Worm (Caenorhabditis elegans) whole organism, L3 larva: ENCODE results near the gene arrd-4.

Experiments used
- R02D3.7 ChIP-seq: fragments of 150-350 bp; optimal IDR thresholded peaks from 2 replicates; lab custom pipeline; 2014; ENCODE audit warnings: missing biosample characterization, missing genetic modification characterization
- aly-2 ChIP-seq: fragments of 150-350 bp; optimal IDR thresholded peaks from 2 replicates; lab custom pipeline; 2014; ENCODE audit warnings: missing biosample characterization, missing genetic modification characterization
- ceh-16 ChIP-seq: sonication (generic microtip); optimal IDR thresholded peaks from 2 replicates; lab custom pipeline; 2017; ENCODE audit warnings: missing biosample characterization, missing genetic modification characterization
- ceh-28 ChIP-seq: fragments of 150-350 bp; optimal IDR thresholded peaks from 2 replicates; lab custom pipeline; 2014; ENCODE audit warnings: missing biosample characterization, missing genetic modification reagents, missing genetic modification characterization
- ceh-82 ChIP-seq: fragments of 150-350 bp; optimal IDR thresholded peaks from 2 replicates; lab custom pipeline; 2014; ENCODE audit warnings: missing biosample characterization, missing genetic modification characterization
- ceh-9 ChIP-seq: sonication (generic microtip); optimal IDR thresholded peaks from 2 replicates; lab custom pipeline; 2018; ENCODE audit warnings: missing biosample characterization, missing genetic modification characterization
- daf-12 ChIP-seq: fragments of 150-350 bp; optimal IDR thresholded peaks from 2 replicates; lab custom pipeline; 2014; ENCODE audit warnings: missing biosample characterization, missing genetic modification reagents, missing genetic modification characterization
- egl-27 ChIP-seq: sonication (generic microtip); optimal IDR thresholded peaks from 4 replicates; lab custom pipeline; 2017; ENCODE audit warnings: missing biosample characterization, missing genetic modification reagents, missing genetic modification characterization
- egl-5 ChIP-seq: fragments of 150-350 bp; optimal IDR thresholded peaks from 2 replicates; lab custom pipeline; 2017; ENCODE audit warnings: missing biosample characterization, missing genetic modification reagents, missing genetic modification characterization, inconsistent platforms
- elt-2 ChIP-seq: sonication (generic microtip); optimal IDR thresholded peaks from 2 replicates; lab custom pipeline; 2016; ENCODE audit warnings: missing genetic modification reagents, mild to moderate bottlenecking, missing genetic modification characterization, missing compliant biosample characterization
- eor-1 ChIP-seq, 2 experiments: fragments of 150-350 bp; optimal IDR thresholded peaks; 2 replicates each; lab custom pipeline; 2014 to 2018; ENCODE audit warnings: missing biosample characterization in 2 of 2, missing genetic modification characterization in 2 of 2
- fkh-2 ChIP-seq: fragments of 150-350 bp; optimal IDR thresholded peaks from 2 replicates; lab custom pipeline; 2014; ENCODE audit warnings: missing biosample characterization, missing genetic modification reagents, missing genetic modification characterization
- fos-1 ChIP-seq: fragments of 150-350 bp; optimal IDR thresholded peaks from 2 replicates; lab custom pipeline; 2014; ENCODE audit warnings: missing biosample characterization, missing genetic modification characterization
- hmg-11 ChIP-seq: sonication (generic microtip); optimal IDR thresholded peaks from 2 replicates; lab custom pipeline; 2016; ENCODE audit warnings: missing genetic modification characterization, missing compliant biosample characterization
- jun-1 ChIP-seq: fragments of 150-350 bp; optimal IDR thresholded peaks from 2 replicates; lab custom pipeline; 2014; ENCODE audit warnings: missing biosample characterization, missing genetic modification reagents, missing genetic modification characterization
- lin-39 ChIP-seq: fragments of 150-350 bp; optimal IDR thresholded peaks from 2 replicates; lab custom pipeline; 2018; ENCODE audit warnings: missing biosample characterization, missing genetic modification reagents, missing genetic modification characterization
- lsy-12 ChIP-seq: sonication (generic microtip); optimal IDR thresholded peaks from 2 replicates; lab custom pipeline; 2016; ENCODE audit warnings: mild to moderate bottlenecking, missing genetic modification characterization, missing compliant biosample characterization
- mdl-1 ChIP-seq: fragments of 150-350 bp; optimal IDR thresholded peaks from 2 replicates; lab custom pipeline; 2014; ENCODE audit warnings: missing biosample characterization, missing genetic modification characterization
- mml-1 ChIP-seq: fragments of 150-350 bp; sonication (generic microtip); optimal IDR thresholded peaks from 3 replicates; lab custom pipeline; 2014; ENCODE audit warnings: missing biosample characterization, missing genetic modification characterization
- nfya-1 ChIP-seq: sonication (generic microtip); optimal IDR thresholded peaks from 2 replicates; lab custom pipeline; 2017; ENCODE audit warnings: missing genetic modification characterization, mild to moderate bottlenecking, missing compliant biosample characterization, antibody characterized with exemption, moderate library complexity; ENCODE audit not compliant: insufficient read depth
- nhr-11 ChIP-seq: fragments of 150-350 bp; optimal IDR thresholded peaks from 2 replicates; lab custom pipeline; 2014; ENCODE audit warnings: missing biosample characterization, missing genetic modification characterization
- nhr-12 ChIP-seq: fragments of 150-350 bp; optimal IDR thresholded peaks from 2 replicates; lab custom pipeline; 2014; ENCODE audit warnings: missing biosample characterization, missing genetic modification characterization
- nhr-23 ChIP-seq: fragments of 150-350 bp; optimal IDR thresholded peaks from 2 replicates; lab custom pipeline; 2014; ENCODE audit warnings: missing biosample characterization, missing genetic modification reagents, missing genetic modification characterization
- nhr-237 ChIP-seq: fragments of 150-350 bp; optimal IDR thresholded peaks from 2 replicates; lab custom pipeline; 2014; ENCODE audit warnings: missing biosample characterization, missing genetic modification characterization
- nhr-25 ChIP-seq: sonication (generic microtip); optimal IDR thresholded peaks from 2 replicates; lab custom pipeline; 2017; ENCODE audit warnings: missing biosample characterization, missing genetic modification characterization
- nhr-28 ChIP-seq: fragments of 150-350 bp; optimal IDR thresholded peaks from 2 replicates; lab custom pipeline; 2014; ENCODE audit warnings: missing biosample characterization, missing genetic modification characterization
- nhr-43 ChIP-seq: sonication (generic microtip); optimal IDR thresholded peaks from 2 replicates; lab custom pipeline; 2016; ENCODE audit warnings: mild to moderate bottlenecking, missing genetic modification characterization, missing compliant biosample characterization; ENCODE audit not compliant: poor library complexity, severe bottlenecking
- nhr-77 ChIP-seq: fragments of 150-350 bp; optimal IDR thresholded peaks from 2 replicates; lab custom pipeline; 2014; ENCODE audit warnings: missing biosample characterization, missing genetic modification characterization
- pqm-1 ChIP-seq: fragments of 150-350 bp; optimal IDR thresholded peaks from 2 replicates; lab custom pipeline; 2017; ENCODE audit warnings: missing biosample characterization, missing genetic modification characterization, inconsistent platforms
- sea-2 ChIP-seq: fragments of 150-350 bp; sonication (generic microtip); optimal IDR thresholded peaks from 4 replicates; lab custom pipeline; 2014; ENCODE audit warnings: missing biosample characterization, missing genetic modification reagents, missing genetic modification characterization
- skn-1 ChIP-seq: fragments of 150-350 bp; optimal IDR thresholded peaks from 2 replicates; lab custom pipeline; 2014; ENCODE audit warnings: missing biosample characterization, missing genetic modification characterization
- snpc-4 ChIP-seq: fragments of 150-350 bp; optimal IDR thresholded peaks from 2 replicates; lab custom pipeline; 2014; ENCODE audit warnings: missing biosample characterization, missing genetic modification characterization
- tbx-2 ChIP-seq: sonication (generic microtip); optimal IDR thresholded peaks from 2 replicates; lab custom pipeline; 2016; ENCODE audit warnings: mild to moderate bottlenecking, missing genetic modification characterization, missing compliant biosample characterization
- unc-39 ChIP-seq: sonication (generic microtip); optimal IDR thresholded peaks from 4 replicates; lab custom pipeline; 2017; ENCODE audit warnings: missing biosample characterization, missing genetic modification characterization
- unc-62 ChIP-seq: fragments of 150-350 bp; sonication (generic microtip); optimal IDR thresholded peaks from 4 replicates; lab custom pipeline; 2014; ENCODE audit warnings: missing biosample characterization, missing genetic modification reagents, missing genetic modification characterization
- zag-1 ChIP-seq: fragments of 150-350 bp; optimal IDR thresholded peaks from 2 replicates; lab custom pipeline; 2014; ENCODE audit warnings: missing biosample characterization, missing genetic modification characterization
- ztf-4 ChIP-seq: fragments of 150-350 bp; optimal IDR thresholded peaks from 2 replicates; lab custom pipeline; 2014; ENCODE audit warnings: missing biosample characterization, missing genetic modification characterization

Gene arrd-4

ce11 chrII:9840313-9840712, 2.2 kb upstream of the arrd-4 start, which contains the start of gene ZK938.11:
Gene ZK938.11 (minus strand): TSS chrII:9840413.
- no peak for TF ChIP-seq skn-1
- no peak for TF ChIP-seq nhr-11
- no peak for TF ChIP-seq zag-1 (tag; lab: Kevin White, UChicago)
- no peak for TF ChIP-seq ceh-28 (tag; lab: Kevin White, UChicago)
- TF ChIP-seq nhr-237 (tag; lab: Kevin White, UChicago), result no peak
- no peak for TF ChIP-seq snpc-4 (tag; lab: Kevin White, UChicago)
- no peak for TF ChIP-seq aly-2
- TF ChIP-seq nhr-28 (tag; lab: Kevin White, UChicago), result no peak
- no peak for TF ChIP-seq nhr-23
- TF ChIP-seq R02D3.7 (tag; lab: Kevin White, UChicago), result no peak
- no peak for TF ChIP-seq nfya-1 (tag; lab: Kevin White, UChicago)
- TF ChIP-seq fkh-2 (tag; lab: Kevin White, UChicago), result no peak
- TF ChIP-seq egl-5, result no peak
- TF ChIP-seq eor-1 (tag; optimal IDR thresholded peaks at IDR 0.05; lab: Kevin White, UChicago), result no peak
- no peak for TF ChIP-seq mml-1 (tag; lab: Kevin White, UChicago)
- TF ChIP-seq fos-1 (tag; lab: Kevin White, UChicago), result no peak
- TF ChIP-seq ceh-9, result no peak

DNA sequence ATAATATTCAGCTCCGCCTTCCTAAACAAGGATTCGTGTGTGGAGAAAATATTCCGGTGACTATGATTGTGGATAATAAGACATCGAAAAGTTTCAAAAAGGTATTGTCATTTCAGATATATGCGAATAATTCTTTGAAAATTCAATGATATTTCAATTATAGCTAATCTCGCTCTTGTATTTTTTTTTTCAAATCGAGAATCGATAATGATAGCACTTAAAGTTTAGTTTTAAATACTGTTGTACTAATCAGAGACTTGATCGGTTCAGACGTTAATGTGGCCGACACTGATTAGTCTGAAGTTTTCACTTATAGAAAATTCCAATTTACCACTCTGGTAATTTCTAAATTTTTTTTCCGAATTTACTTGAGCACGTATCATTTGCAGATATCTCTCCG, 2.2 kb downstream of the arrd-4 start:
- TF ChIP-seq mml-1 (tag; lab: Kevin White, UChicago) (no peak), unc-62 (no peak), lin-39 (tag; lab: Kevin White, UChicago) (no peak), nfya-1 (tag; lab: Kevin White, UChicago) (no peak), egl-27 (tag; lab: Kevin White, UChicago) (no peak), nhr-11 (no peak), mdl-1 (tag; lab: Kevin White, UChicago) (no peak), hmg-11 (tag; lab: Kevin White, UChicago) (no peak), egl-5 (no peak), ztf-4 (no peak), nhr-12 (tag; lab: Kevin White, UChicago) (no peak), tbx-2 (tag; lab: Kevin White, UChicago) (no peak), ceh-16 (tag; lab: Kevin White, UChicago) (no peak), R02D3.7 (tag; lab: Kevin White, UChicago) (no peak)

- TF ChIP-seq mdl-1 (tag; lab: Kevin White, UChicago), result no peak
- TF ChIP-seq nfya-1 (tag; lab: Kevin White, UChicago), result no peak
- TF ChIP-seq nhr-43 (tag; lab: Kevin White, UChicago), result no peak
- TF ChIP-seq pqm-1 (tag; lab: Kevin White, UChicago), result no peak
- no peak for TF ChIP-seq aly-2
- TF ChIP-seq lsy-12 (tag; lab: Kevin White, UChicago), result no peak
- no peak for TF ChIP-seq jun-1 (tag; lab: Kevin White, UChicago)
- TF ChIP-seq egl-5, result no peak
- TF ChIP-seq ceh-82, result no peak
- no peak for TF ChIP-seq sea-2
- no peak for TF ChIP-seq daf-12 (tag; lab: Kevin White, UChicago)
- TF ChIP-seq, all 47 proteins: peak for 0
Observed at ce11 chrII:9834921-9835320, 3.2 kb downstream of the arrd-4 start, which contains the start of gene arrd-5. Gene arrd-5 (plus strand): TSS chrII:9835221.

DNA sequence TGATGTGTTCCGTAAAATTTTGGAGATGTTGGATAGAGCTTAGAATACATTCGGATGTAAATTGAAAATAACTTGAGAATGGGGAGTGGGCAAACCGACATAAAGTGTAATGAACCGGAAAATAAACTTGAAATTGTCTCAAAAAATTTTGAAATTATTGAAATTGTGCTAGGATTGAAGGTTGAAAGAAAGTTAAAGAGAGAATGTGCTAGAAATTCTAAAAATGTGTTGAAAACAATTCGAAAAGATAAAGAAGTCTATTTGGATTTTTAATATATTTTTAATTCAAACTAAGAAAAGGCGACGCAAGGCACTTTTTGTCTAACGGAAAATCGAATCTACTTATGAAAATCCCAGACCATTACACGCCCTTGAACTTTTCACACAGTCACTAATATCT, 4.3 kb downstream of the arrd-4 start, which contains the start of gene ZK938.3:
Gene ZK938.3, minus strand, starts transcription at position 101 of the 400 bp plus-strand sequence.
- TF ChIP-seq skn-1 (no peak), lin-39 (tag; lab: Kevin White, UChicago) (no peak), sea-2 (no peak), aly-2 (no peak), pqm-1 (tag; lab: Kevin White, UChicago) (no peak), ceh-82 (no peak), unc-39 (tag; lab: Kevin White, UChicago) (no peak), ceh-9 (no peak), nhr-43 (tag; lab: Kevin White, UChicago) (no peak), nhr-77 (tag; lab: Kevin White, UChicago) (no peak), nhr-25 (tag; lab: Kevin White, UChicago) (no peak), eor-1 (tag; optimal IDR thresholded peaks at IDR 0.05; lab: Kevin White, UChicago) (no peak), zag-1 (tag; lab: Kevin White, UChicago) (no peak), egl-5 (no peak), elt-2 (no peak), unc-62 (no peak), nhr-237 (tag; lab: Kevin White, UChicago) (no peak), nfya-1 (tag; lab: Kevin White, UChicago) (no peak), ztf-4 (no peak)
